Fruit fly (Drosophila melanogaster): ENCODE measurements around the gene Gs1.

dm6 chr2L:138063-138462 lies 6.2 kb downstream of the Gs1 start:
- TF ChIP-seq CG7368 (GFP tag; optimal IDR thresholded peaks at IDR 0.05) (no peak), CG10631 (GFP tag; optimal IDR thresholded peaks at IDR 0.05) (no peak), Met (GFP tag; optimal IDR thresholded peaks at IDR 0.05) (no peak), CG6808 (GFP tag; optimal IDR thresholded peaks at IDR 0.05) (no peak), CG1621 (tag; optimal IDR thresholded peaks at IDR 0.05) (no peak), Hr4 (GFP tag; optimal IDR thresholded peaks at IDR 0.05) (no peak), CG3032 (tag; optimal IDR thresholded peaks at IDR 0.05) (no peak), Sox14 (GFP tag; optimal IDR thresholded peaks at IDR 0.05) (no peak), CG4318 (GFP tag; optimal IDR thresholded peaks at IDR 0.05) (no peak), CG6792 (GFP tag; optimal IDR thresholded peaks at IDR 0.05) (no peak), fkh (GFP tag; optimal IDR thresholded peaks at IDR 0.05) (no peak), cyc (GFP tag; optimal IDR thresholded peaks at IDR 0.05) (no peak)
